Worm (Caenorhabditis elegans) whole organism, L4 larva: ENCODE data around the gene ZK930.6.

Experiments
- F49E8.2 ChIP-seq: sonication (generic microtip); optimal IDR thresholded peaks from 2 replicates; lab custom pipeline; 2016; ENCODE audit warnings: missing compliant biosample characterization, mild to moderate bottlenecking, missing genetic modification characterization, borderline replicate concordance
- T20F7.1 ChIP-seq: fragments of 200-800 bp; sonication (Bioruptor generic); optimal IDR thresholded peaks from 2 replicates; lab custom pipeline; 2018; ENCODE audit warnings: mild to moderate bottlenecking, missing genetic modification characterization, missing compliant biosample characterization
- T26A8.4 ChIP-seq: fragments of 200-800 bp; sonication (Bioruptor generic); IDR thresholded peaks from 2 replicates; pipeline ENCODE4 v1.3.6; 2022; ENCODE audit warnings: missing genetic modification characterization, missing compliant biosample characterization
- Y105C5A.15 ChIP-seq: fragments of 200-800 bp; sonication (Bioruptor generic); IDR thresholded peaks from 2 replicates; pipeline ENCODE4 v1.3.6; 2022; ENCODE audit warnings: missing genetic modification characterization, missing compliant biosample characterization
- ZK546.5 ChIP-seq, 2 experiments: sonication (generic microtip); optimal IDR thresholded peaks; 2 replicates each; lab custom pipeline; 2017; ENCODE audit warnings: missing biosample characterization in 2 of 2, missing genetic modification characterization in 2 of 2
- aha-1 ChIP-seq: fragments of 150-350 bp; peaks from one replicate; lab custom pipeline; 2014; ENCODE audit warnings: missing biosample characterization, missing genetic modification characterization
- aly-2 ChIP-seq: sonication (generic microtip); optimal IDR thresholded peaks from 2 replicates; lab custom pipeline; 2018; ENCODE audit warnings: missing biosample characterization, missing genetic modification characterization
- ama-1 ChIP-seq: fragments of 150-350 bp; optimal IDR thresholded peaks from 2 replicates; lab custom pipeline; 2014; ENCODE audit warnings: inconsistent platforms, mixed read lengths
- ceh-44 ChIP-seq: fragments of 200-800 bp; sonication (Bioruptor generic); IDR thresholded peaks from 2 replicates; pipeline ENCODE4 v1.3.6; 2022; ENCODE audit warnings: missing genetic modification reagents, missing genetic modification characterization, missing compliant biosample characterization
- ceh-82 ChIP-seq: sonication (generic microtip); optimal IDR thresholded peaks from 2 replicates; lab custom pipeline; 2017; ENCODE audit warnings: missing biosample characterization, missing genetic modification characterization
- cey-2 ChIP-seq: sonication (generic microtip); optimal IDR thresholded peaks from 3 replicates; lab custom pipeline; 2017; ENCODE audit warnings: missing genetic modification characterization, mild to moderate bottlenecking, missing compliant biosample characterization, antibody characterized with exemption, borderline replicate concordance; ENCODE audit not compliant: insufficient read depth
- daf-8 ChIP-seq: fragments of 200-800 bp; sonication (Bioruptor generic); IDR thresholded peaks from 2 replicates; pipeline ENCODE4 v1.3.6; 2022; ENCODE audit warnings: missing genetic modification characterization, missing compliant biosample characterization
- dmd-9 ChIP-seq: fragments of 200-800 bp; sonication (Bioruptor generic); IDR thresholded peaks from 2 replicates; pipeline ENCODE4 v1.3.6; 2022; ENCODE audit warnings: missing genetic modification reagents, missing genetic modification characterization, missing compliant biosample characterization
- egl-43 ChIP-seq: fragments of 200-800 bp; sonication (Bioruptor generic); IDR thresholded peaks from 2 replicates; pipeline ENCODE4 v1.3.6; 2022; ENCODE audit warnings: missing genetic modification reagents, missing genetic modification characterization, missing compliant biosample characterization
- gei-8 ChIP-seq: fragments of 200-800 bp; sonication (Bioruptor generic); optimal IDR thresholded peaks from 2 replicates; lab custom pipeline; 2018; ENCODE audit warnings: mild to moderate bottlenecking, missing genetic modification characterization, missing compliant biosample characterization
- hlh-30 ChIP-seq: sonication (generic microtip); optimal IDR thresholded peaks from 2 replicates; lab custom pipeline; 2017; ENCODE audit warnings: antibody characterized with exemption, mild to moderate bottlenecking, missing genetic modification characterization, missing compliant biosample characterization; ENCODE audit not compliant: insufficient read depth
- hmg-1.1 ChIP-seq: fragments of 200-800 bp; sonication (Bioruptor generic); IDR thresholded peaks from 2 replicates; pipeline ENCODE4 v1.3.6; 2022; ENCODE audit warnings: missing genetic modification reagents, missing genetic modification characterization, missing compliant biosample characterization
- lim-7 ChIP-seq: fragments of 200-800 bp; sonication (Bioruptor generic); IDR thresholded peaks from 2 replicates; pipeline ENCODE4 v1.3.6; 2022; ENCODE audit warnings: missing genetic modification characterization, missing compliant biosample characterization
- lir-3 ChIP-seq: sonication (generic microtip); optimal IDR thresholded peaks from 2 replicates; lab custom pipeline; 2016; ENCODE audit warnings: mild to moderate bottlenecking, missing genetic modification characterization, missing compliant biosample characterization
- lsy-2 ChIP-seq, 2 experiments: fragments of 150-350 bp in 1 of 2; sonication (generic microtip) in 1 of 2; optimal IDR thresholded peaks; 2 replicates each; lab custom pipeline; 2014 to 2017; ENCODE audit warnings: missing biosample characterization in 2 of 2, missing genetic modification characterization in 2 of 2
- madf-5 ChIP-seq, 2 experiments: fragments of 200-800 bp; sonication (Bioruptor generic); IDR thresholded peaks; 2 replicates each; pipeline ENCODE4 v1.3.6; 2022; ENCODE audit warnings: missing compliant biosample characterization in 2 of 2, missing genetic modification characterization in 2 of 2
- madf-9 ChIP-seq: fragments of 200-800 bp; sonication (Bioruptor generic); conservative IDR thresholded peaks from 2 replicates; pipeline ENCODE4 v1.3.6; 2022; ENCODE audit warnings: missing genetic modification reagents, missing genetic modification characterization, missing compliant biosample characterization
- mdl-1 ChIP-seq, 2 experiments: fragments of 150-350 bp in 1 of 2; sonication (generic microtip) in 1 of 2; optimal IDR thresholded peaks; 2 replicates each; lab custom pipeline; 2014 to 2017; ENCODE audit warnings: missing biosample characterization in 2 of 2, missing genetic modification characterization in 2 of 2
- mdt-29 ChIP-seq: fragments of 200-800 bp; sonication (Bioruptor generic); IDR thresholded peaks from 2 replicates; pipeline ENCODE4 v1.3.6; 2022; ENCODE audit warnings: missing genetic modification reagents, missing genetic modification characterization, missing compliant biosample characterization
- nhr-102 ChIP-seq: sonication (generic microtip); optimal IDR thresholded peaks from 2 replicates; lab custom pipeline; 2016; ENCODE audit warnings: mild to moderate bottlenecking, missing genetic modification characterization, moderate library complexity, missing compliant biosample characterization
- nhr-25 ChIP-seq: sonication (generic microtip); optimal IDR thresholded peaks from 2 replicates; lab custom pipeline; 2017; ENCODE audit warnings: missing genetic modification characterization, mild to moderate bottlenecking, missing compliant biosample characterization, antibody characterized with exemption, moderate library complexity, borderline replicate concordance; ENCODE audit not compliant: insufficient read depth
- nhr-28 ChIP-seq: fragments of 150-350 bp; optimal IDR thresholded peaks from 2 replicates; lab custom pipeline; 2014; ENCODE audit warnings: missing biosample characterization, missing genetic modification characterization
- nhr-77 ChIP-seq: fragments of 150-350 bp; optimal IDR thresholded peaks from 2 replicates; lab custom pipeline; 2014; ENCODE audit warnings: missing biosample characterization, missing genetic modification characterization
- rbr-2 ChIP-seq: sonication (generic microtip); optimal IDR thresholded peaks from 2 replicates; lab custom pipeline; 2016; ENCODE audit warnings: missing genotype, missing genetic modification characterization, missing compliant biosample characterization
- saeg-2 ChIP-seq: fragments of 200-800 bp; sonication (Bioruptor generic); IDR thresholded peaks from 2 replicates; pipeline ENCODE4 v1.3.6; 2022; ENCODE audit warnings: missing genetic modification reagents, missing genetic modification characterization, missing compliant biosample characterization
- set-16 ChIP-seq: fragments of 200-800 bp; sonication (Bioruptor generic); IDR thresholded peaks from 2 replicates; pipeline ENCODE4 v1.3.6; 2022; ENCODE audit warnings: missing genetic modification reagents, missing genetic modification characterization, missing compliant biosample characterization
- zip-2 ChIP-seq: fragments of 150-350 bp; optimal IDR thresholded peaks from 2 replicates; lab custom pipeline; 2014; ENCODE audit warnings: missing biosample characterization, missing genetic modification characterization

Gene ZK930.6

ce11 chrII:11842317-11842716, 41.4 kb upstream of the ZK930.6 start, which contains the start of gene T27D12.1:
TSS of gene T27D12.1 (plus strand) at chrII:11842617.
- no peak for TF ChIP-seq madf-5 (GFP tag; IDR thresholded peaks at IDR 0.05; lab: Robert Waterston, UW)
- TF ChIP-seq rbr-2 = no peak
- TF ChIP-seq daf-8 (GFP tag; lab: Robert Waterston, UW) = no peak
- TF ChIP-seq nhr-77 = no peak
- no peak for TF ChIP-seq mdl-1 (tag; optimal IDR thresholded peaks at IDR 0.05; lab: Kevin White, UChicago)
- no peak for TF ChIP-seq gei-8 (GFP tag; lab: Kevin White, UChicago)
- TF ChIP-seq aly-2 (tag; lab: Kevin White, UChicago) = no peak
- no peak for TF ChIP-seq madf-9 (GFP tag; lab: Robert Waterston, UW)
- no peak for TF ChIP-seq ZK546.5 (tag; optimal IDR thresholded peaks at IDR 0.05; lab: Kevin White, UChicago)
- no peak for TF ChIP-seq hmg-1.1 (GFP tag; lab: Robert Waterston, UW)
- TF ChIP-seq F49E8.2 (tag; lab: Kevin White, UChicago) = no peak
- no peak for TF ChIP-seq ama-1 (lab: Kevin White, UChicago)
- TF ChIP-seq Y105C5A.15 (GFP tag; lab: Robert Waterston, UW) = no peak
- no peak for TF ChIP-seq zip-2 (tag; lab: Kevin White, UChicago)
- TF ChIP-seq T20F7.1 (GFP tag; lab: Kevin White, UChicago) = no peak
- TF ChIP-seq nhr-25 (tag; lab: Kevin White, UChicago) = no peak
- TF ChIP-seq cey-2 (tag; lab: Kevin White, UChicago) = no peak
- no peak for TF ChIP-seq ceh-44 (GFP tag; lab: Robert Waterston, UW)
- no peak for TF ChIP-seq egl-43 (GFP tag; lab: Robert Waterston, UW)
- TF ChIP-seq, all 104 proteins: peak for 0

- TF ChIP-seq T26A8.4 (GFP tag; lab: Robert Waterston, UW) (0 out of 2 replicates have a peak, but pooled peaks have one; percentile 23), rbr-2 (no peak)
These were observed 41.0 kb upstream of the ZK930.6 start for ce11 chrII:11842766-11843165.

ce11 chrII:11843441-11843840, 40.3 kb upstream of the ZK930.6 start:
- TF ChIP-seq nhr-28 (tag; lab: Kevin White, UChicago) = peak; percentile 13
- no peak for TF ChIP-seq saeg-2 (GFP tag; lab: Robert Waterston, UW)

- TF ChIP-seq hlh-30 (tag; lab: Kevin White, UChicago) = no peak
- peak; percentile 27 for TF ChIP-seq aha-1 (tag; lab: Kevin White, UChicago)
These were observed 39.7 kb upstream of the ZK930.6 start for ce11 chrII:11844072-11844471.

- TF ChIP-seq set-16 (GFP tag; lab: Robert Waterston, UW) = peak; percentile 76
- 0 out of 2 replicates have a peak, but pooled peaks have one; percentile 6 for TF ChIP-seq madf-9 (GFP tag; lab: Robert Waterston, UW)
- TF ChIP-seq mdt-29 (GFP tag; lab: Robert Waterston, UW) = no peak
- TF ChIP-seq nhr-102 = no peak
- TF ChIP-seq ceh-82 (tag; lab: Kevin White, UChicago) = no peak
- TF ChIP-seq lsy-2 (tag; optimal IDR thresholded peaks at IDR 0.05; lab: Kevin White, UChicago) = no peak
- 0 out of 2 replicates have a peak, but pooled peaks have one; percentile 10 for TF ChIP-seq egl-43 (GFP tag; lab: Robert Waterston, UW)
- no peak for TF ChIP-seq ZK546.5 (tag; optimal IDR thresholded peaks at IDR 0.05; lab: Kevin White, UChicago)
- TF ChIP-seq lim-7 (GFP tag; lab: Robert Waterston, UW) = no peak
- no peak for TF ChIP-seq dmd-9 (GFP tag; lab: Robert Waterston, UW)
- no peak for TF ChIP-seq lir-3
These were observed 38.8 kb upstream of the ZK930.6 start for ce11 chrII:11844984-11845383.
